Worm (Caenorhabditis elegans) whole organism, young adult: Measurements from ENCODE around the gene cdh-4.
A peak's percentile ranks its signal among the peaks of the same experiment; 100 is the strongest.

ENCODE experiments used
- C06A6.2 ChIP-seq: fragments of 200-800 bp; sonication (Bioruptor generic); conservative IDR thresholded peaks from 2 replicates; pipeline ENCODE4 v1.3.6; 2022; ENCODE audit warnings: missing genetic modification characterization, missing compliant biosample characterization
- F39B2.1 ChIP-seq: fragments of 200-800 bp; sonication (Bioruptor generic); IDR thresholded peaks from 2 replicates; pipeline ENCODE4 v1.3.6; 2022; ENCODE audit warnings: missing genetic modification reagents, missing genetic modification characterization, missing compliant biosample characterization
- F49E8.2 ChIP-seq: sonication (generic microtip); optimal IDR thresholded peaks from 3 replicates; lab custom pipeline; 2017; ENCODE audit warnings: missing genetic modification characterization, mild to moderate bottlenecking, missing compliant biosample characterization, antibody characterized with exemption, moderate library complexity; ENCODE audit not compliant: insufficient read depth
- F55B11.4 ChIP-seq: sonication (generic microtip); optimal IDR thresholded peaks from 2 replicates; lab custom pipeline; 2016; ENCODE audit warnings: missing compliant biosample characterization, missing genetic modification characterization, borderline replicate concordance; ENCODE audit not compliant: insufficient read depth
- T26A5.8 ChIP-seq: sonication (generic microtip); optimal IDR thresholded peaks from 2 replicates; lab custom pipeline; 2016; ENCODE audit warnings: missing genetic modification characterization, missing compliant biosample characterization
- ZK185.1 ChIP-seq: sonication (generic microtip); optimal IDR thresholded peaks from 2 replicates; lab custom pipeline; 2016; ENCODE audit warnings: mild to moderate bottlenecking, missing genetic modification characterization, missing compliant biosample characterization; ENCODE audit not compliant: poor library complexity, severe bottlenecking
- akir-1 ChIP-seq: fragments of 200-800 bp; sonication (Bioruptor generic); optimal IDR thresholded peaks from 2 replicates; lab custom pipeline; 2018; ENCODE audit warnings: mild to moderate bottlenecking, missing genetic modification characterization, moderate library complexity, missing compliant biosample characterization
- aptf-3 ChIP-seq: fragments of 200-800 bp; sonication (Bioruptor generic); IDR thresholded peaks from 2 replicates; pipeline ENCODE4 v1.3.6; 2022; ENCODE audit warnings: missing genetic modification characterization, missing compliant biosample characterization
- atf-7 ChIP-seq: sonication (generic microtip); optimal IDR thresholded peaks from 2 replicates; lab custom pipeline; 2017; ENCODE audit warnings: mild to moderate bottlenecking, missing genetic modification characterization, missing compliant biosample characterization
- athp-1 ChIP-seq: sonication (generic microtip); optimal IDR thresholded peaks from 2 replicates; lab custom pipeline; 2017; ENCODE audit warnings: mild to moderate bottlenecking, missing genetic modification characterization, missing compliant biosample characterization
- attf-5 ChIP-seq: fragments of 200-800 bp; sonication (Bioruptor generic); optimal IDR thresholded peaks from 2 replicates; lab custom pipeline; 2018; ENCODE audit warnings: mild to moderate bottlenecking, missing genetic modification characterization, missing compliant biosample characterization
- cebp-1 ChIP-seq, 2 experiments: fragments of 200-800 bp in 1 of 2; sonication (Bioruptor generic) in 1 of 2; sonication (generic microtip) in 1 of 2; IDR thresholded peaks in 1 of 2; optimal IDR thresholded peaks in 1 of 2; 2 replicates each; pipeline versions ENCODE4 v1.3.6 to Lab custom; 2017 to 2022; ENCODE audit warnings: missing compliant biosample characterization in 2 of 2, missing genetic modification characterization in 2 of 2, mild to moderate bottlenecking in 1 of 2, missing genetic modification reagents in 1 of 2, moderate library complexity in 1 of 2
- ceh-40 ChIP-seq: fragments of 200-800 bp; sonication (Bioruptor generic); IDR thresholded peaks from 2 replicates; pipeline ENCODE4 v1.3.6; 2022; ENCODE audit warnings: missing genetic modification characterization, missing compliant biosample characterization
- die-1 ChIP-seq: sonication (generic microtip); optimal IDR thresholded peaks from 2 replicates; lab custom pipeline; 2016; ENCODE audit warnings: missing genotype, mild to moderate bottlenecking, missing genetic modification characterization, missing compliant biosample characterization
- dpl-1 ChIP-seq: fragments of 150-350 bp; optimal IDR thresholded peaks from 2 replicates; lab custom pipeline; 2014; ENCODE audit warnings: missing biosample characterization, missing genetic modification reagents, missing genetic modification characterization
- ets-4 ChIP-seq: fragments of 200-800 bp; sonication (Bioruptor generic); optimal IDR thresholded peaks from 2 replicates; lab custom pipeline; 2018; ENCODE audit warnings: mild to moderate bottlenecking, missing genetic modification characterization, missing compliant biosample characterization
- hlh-26 ChIP-seq: fragments of 200-800 bp; sonication (Bioruptor generic); conservative IDR thresholded peaks from 2 replicates; pipeline ENCODE4 v1.3.6; 2022; ENCODE audit warnings: missing genetic modification reagents, missing genetic modification characterization, missing compliant biosample characterization
- hrde-1 ChIP-seq: sonication (generic microtip); optimal IDR thresholded peaks from 2 replicates; lab custom pipeline; 2016; ENCODE audit warnings: missing genetic modification characterization, mild to moderate bottlenecking, missing compliant biosample characterization, moderate library complexity, missing genotype, missing genetic modification reagents, borderline replicate concordance
- let-526 ChIP-seq: fragments of 200-800 bp; sonication (Bioruptor generic); IDR thresholded peaks from 2 replicates; pipeline ENCODE4 v1.3.6; 2022; ENCODE audit warnings: missing genetic modification reagents, missing genetic modification characterization, missing compliant biosample characterization
- lin-35 ChIP-seq, 3 experiments: fragments of 150-350 bp in 2 of 3; sonication (generic microtip) in 1 of 3; optimal IDR thresholded peaks; 2 replicates each; lab custom pipeline; 2014 to 2018; ENCODE audit warnings: missing biosample characterization in 3 of 3, missing genetic modification characterization in 3 of 3, missing genetic modification reagents in 3 of 3
- lin-40 ChIP-seq: sonication (generic microtip); optimal IDR thresholded peaks from 2 replicates; lab custom pipeline; 2016; ENCODE audit warnings: missing genetic modification characterization, mild to moderate bottlenecking, missing compliant biosample characterization, missing genotype, missing genetic modification reagents
- lsl-1 ChIP-seq: fragments of 200-800 bp; sonication (Bioruptor generic); optimal IDR thresholded peaks from 2 replicates; lab custom pipeline; 2018; ENCODE audit warnings: mild to moderate bottlenecking, missing genetic modification characterization, moderate library complexity, missing compliant biosample characterization
- madf-6 ChIP-seq: fragments of 200-800 bp; sonication (Bioruptor generic); IDR thresholded peaks from 2 replicates; pipeline ENCODE4 v1.3.6; 2022; ENCODE audit warnings: missing genetic modification reagents, missing genetic modification characterization, missing compliant biosample characterization
- mel-28 ChIP-seq: sonication (generic microtip); optimal IDR thresholded peaks from 2 replicates; lab custom pipeline; 2016; ENCODE audit warnings: borderline replicate concordance, mild to moderate bottlenecking, missing genetic modification characterization, missing compliant biosample characterization
- nfya-2 ChIP-seq: fragments of 200-800 bp; sonication (Bioruptor generic); IDR thresholded peaks from 2 replicates; pipeline ENCODE4 v1.3.6; 2022; ENCODE audit warnings: missing genetic modification reagents, missing genetic modification characterization, missing compliant biosample characterization
- nhr-80 ChIP-seq: sonication (generic microtip); optimal IDR thresholded peaks from 2 replicates; lab custom pipeline; 2016; ENCODE audit warnings: missing genetic modification characterization, missing compliant biosample characterization
- pbrm-1 ChIP-seq: fragments of 200-800 bp; sonication (Bioruptor generic); IDR thresholded peaks from 2 replicates; pipeline ENCODE4 v1.3.6; 2022; ENCODE audit warnings: missing genetic modification reagents, missing genetic modification characterization, missing compliant biosample characterization
- repo-1 ChIP-seq: sonication (generic microtip); optimal IDR thresholded peaks from 2 replicates; lab custom pipeline; 2017; ENCODE audit warnings: mild to moderate bottlenecking, missing genetic modification characterization, missing compliant biosample characterization
- sea-2 ChIP-seq: fragments of 200-800 bp; sonication (Bioruptor generic); IDR thresholded peaks from 2 replicates; pipeline ENCODE4 v1.3.6; 2022; ENCODE audit warnings: missing genetic modification characterization, missing compliant biosample characterization
- snpc-1.3 ChIP-seq: sonication (generic microtip); optimal IDR thresholded peaks from 2 replicates; lab custom pipeline; 2017; ENCODE audit warnings: missing genetic modification characterization, mild to moderate bottlenecking, missing compliant biosample characterization, antibody characterized with exemption, moderate library complexity, missing genotype, missing genetic modification reagents; ENCODE audit not compliant: insufficient read depth
- snpc-4 ChIP-seq, 5 experiments: fragments of 150-350 bp in 1 of 5; sonication (generic microtip) in 4 of 5; optimal IDR thresholded peaks; 2 replicates each; lab custom pipeline; 2014 to 2018; ENCODE audit warnings: missing genetic modification characterization in 5 of 5, missing biosample characterization in 3 of 5, antibody characterized with exemption in 2 of 5, mild to moderate bottlenecking in 2 of 5, missing compliant biosample characterization in 2 of 5, missing genotype in 2 of 5, moderate library complexity in 2 of 5, missing genetic modification reagents in 1 of 5
- tbp1 ChIP-seq: fragments of 200-800 bp; sonication (Bioruptor generic); optimal IDR thresholded peaks from 2 replicates; lab custom pipeline; 2018; ENCODE audit warnings: mild to moderate bottlenecking, missing genetic modification characterization, missing compliant biosample characterization
- tlf-1 ChIP-seq: fragments of 200-800 bp; sonication (Bioruptor generic); optimal IDR thresholded peaks from 2 replicates; lab custom pipeline; 2018; ENCODE audit warnings: mild to moderate bottlenecking, missing genetic modification characterization, missing compliant biosample characterization
- unc-130 ChIP-seq: sonication (generic microtip); optimal IDR thresholded peaks from 2 replicates; lab custom pipeline; 2016; ENCODE audit warnings: missing genetic modification reagents, missing genetic modification characterization, missing compliant biosample characterization
- zfh-2 ChIP-seq: fragments of 200-800 bp; sonication (Bioruptor generic); conservative IDR thresholded peaks from 2 replicates; pipeline ENCODE4 v1.3.6; 2022; ENCODE audit warnings: missing genetic modification reagents, missing genetic modification characterization, missing compliant biosample characterization
- ztf-18 ChIP-seq: sonication (generic microtip); optimal IDR thresholded peaks from 2 replicates; lab custom pipeline; 2016; ENCODE audit warnings: missing genotype, mild to moderate bottlenecking, missing genetic modification characterization, missing compliant biosample characterization
- ztf-26 ChIP-seq: sonication (generic microtip); optimal IDR thresholded peaks from 2 replicates; lab custom pipeline; 2017; ENCODE audit warnings: missing genetic modification characterization, missing compliant biosample characterization
- ztf-28 ChIP-seq: fragments of 200-800 bp; sonication (Bioruptor generic); IDR thresholded peaks from 2 replicates; pipeline ENCODE4 v1.3.6; 2022; ENCODE audit warnings: missing genetic modification reagents, missing genetic modification characterization, missing compliant biosample characterization

cdh-4 gene

DNA sequence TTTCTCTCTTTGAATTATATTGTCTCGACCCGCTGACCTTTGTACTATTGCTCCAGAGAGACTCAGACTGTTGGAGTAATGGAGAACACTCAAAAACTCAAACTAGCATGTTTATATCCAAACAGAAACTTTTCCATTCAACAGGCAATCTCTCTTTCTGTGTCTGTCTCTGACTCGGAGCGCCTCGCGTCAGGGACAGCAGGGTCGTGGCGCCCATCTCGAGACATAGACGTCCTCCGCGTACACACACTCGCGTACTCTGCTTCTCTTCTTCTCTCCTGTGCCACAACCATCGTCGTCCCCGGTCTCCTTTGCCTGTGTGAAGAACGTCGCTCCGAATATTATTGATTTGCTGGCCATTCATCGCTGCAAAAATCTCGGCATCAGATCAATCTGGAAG lies 31.8 kb downstream of the cdh-4 start (continued):
- TF ChIP-seq zfh-2 (GFP tag; lab: Robert Waterston, UW) (peak; percentile 98), ztf-18 (tag; lab: Kevin White, UChicago) (peak; percentile 47), ets-4 (peak; percentile 43), dpl-1 (GFP tag; lab: Kevin White, UChicago) (no peak)
- TF ChIP-seq, all 124 proteins: peak for 28

DNA sequence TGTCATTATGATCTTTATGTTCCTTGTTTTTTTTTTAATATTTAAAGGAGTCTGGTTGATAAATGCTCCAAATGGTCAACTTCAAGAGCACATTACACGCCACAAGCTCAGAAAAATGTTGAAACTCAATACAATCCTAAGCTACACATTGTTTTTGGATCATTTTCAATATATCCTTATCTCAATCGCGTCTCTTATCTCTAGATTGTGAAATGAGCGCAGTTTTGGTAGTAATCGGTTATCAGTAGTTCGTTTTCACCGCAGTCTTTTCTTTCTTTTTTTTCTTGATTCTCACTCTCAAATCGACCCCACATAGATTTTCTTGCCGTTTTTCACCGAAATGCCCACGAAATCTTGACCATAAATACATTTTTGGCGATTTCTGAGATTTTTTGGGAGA lies 32.7 kb downstream of the cdh-4 start:
- TF ChIP-seq die-1 (tag; lab: Kevin White, UChicago) (no peak), sea-2 (GFP tag; lab: Robert Waterston, UW) (no peak), unc-130 (GFP tag; lab: Kevin White, UChicago) (no peak), nhr-80 (tag; lab: Kevin White, UChicago) (peak; percentile 40), madf-6 (GFP tag; lab: Robert Waterston, UW) (0 out of 2 replicates have a peak, but pooled peaks have one; percentile 23), F39B2.1 (GFP tag; lab: Robert Waterston, UW) (no peak), pbrm-1 (GFP tag; lab: Robert Waterston, UW) (no peak)
- TF ChIP-seq, all 124 proteins: peak for 2

DNA sequence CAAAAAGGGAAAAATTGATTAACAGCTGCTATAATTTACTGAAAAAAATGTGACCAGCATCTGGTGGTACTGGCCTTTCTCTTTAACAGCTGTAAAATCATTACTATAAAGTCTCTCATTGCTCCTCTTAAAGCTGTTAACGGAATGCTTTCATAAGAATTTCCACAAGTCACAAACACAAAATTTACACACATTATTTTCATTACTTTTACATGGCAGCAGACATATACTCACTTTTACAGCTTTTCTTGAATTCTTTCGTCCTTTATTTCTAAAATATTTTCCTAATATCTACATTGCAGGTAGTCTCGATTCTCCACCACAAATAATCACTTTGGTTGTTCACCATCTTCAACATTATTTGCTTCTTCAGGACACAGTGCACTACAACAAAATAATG lies 33.2 kb downstream of the cdh-4 start, which contains the start of gene imph-1:
imph-1 (plus strand) TSS at position 301 of the 400 bp plus-strand sequence.
- TF ChIP-seq hlh-26 (GFP tag; lab: Robert Waterston, UW) = no peak
- no peak for TF ChIP-seq atf-7 (tag; lab: Kevin White, UChicago)
- no peak for TF ChIP-seq lsl-1 (GFP tag; lab: Kevin White, UChicago)
- no peak for TF ChIP-seq athp-1 (tag; lab: Kevin White, UChicago)
- no peak for TF ChIP-seq aptf-3
- TF ChIP-seq, all 124 proteins: peak for 0

DNA sequence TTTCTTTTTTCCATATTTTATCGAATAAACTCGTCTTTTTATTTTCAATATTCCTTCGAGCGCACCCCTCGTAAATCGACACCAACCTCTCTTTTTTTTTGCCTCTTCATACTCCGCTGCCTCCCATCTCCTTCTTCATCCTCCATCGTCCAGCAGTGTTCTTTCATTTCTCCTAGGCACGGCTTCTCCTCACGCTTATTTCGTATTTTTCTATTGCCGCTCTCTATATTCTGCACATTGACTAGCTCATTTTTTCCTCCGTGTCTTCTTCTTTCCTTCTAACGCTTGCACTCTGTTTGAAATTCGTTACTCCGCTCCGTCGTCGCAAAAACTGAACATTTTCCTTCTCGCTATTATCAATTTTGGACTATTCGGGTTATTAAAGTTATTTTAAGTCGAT lies 35.2 kb downstream of the cdh-4 start:
- TF ChIP-seq repo-1 (tag; lab: Kevin White, UChicago) = peak; percentile 28
- no peak for TF ChIP-seq atf-7 (tag; lab: Kevin White, UChicago)
- TF ChIP-seq, all 124 proteins: peak for 1

DNA sequence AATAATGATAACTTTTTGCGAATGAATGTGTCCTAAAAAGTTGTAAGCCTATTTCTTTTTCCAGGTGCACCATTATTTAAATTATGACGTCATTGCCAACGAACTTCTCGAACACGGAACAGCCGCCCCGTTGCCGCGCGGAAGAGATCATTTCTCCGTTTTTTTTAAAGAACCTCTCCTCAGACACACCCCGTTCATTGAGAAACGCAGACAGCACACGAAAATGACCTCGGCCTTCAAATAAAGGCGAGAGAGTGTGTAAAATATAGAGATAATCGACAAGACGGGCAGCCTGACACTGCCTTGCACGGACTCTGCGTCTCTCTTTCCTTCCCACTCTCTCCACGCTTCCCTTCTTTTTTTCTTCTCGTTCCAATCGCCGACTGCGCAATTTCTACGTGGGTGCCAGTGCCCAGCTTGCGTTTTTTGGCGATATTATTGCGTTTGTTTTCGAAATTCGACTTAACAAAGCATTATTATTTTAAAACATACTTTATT lies 40.3 kb downstream of the cdh-4 start:
- TF ChIP-seq let-526 (GFP tag; lab: Robert Waterston, UW) (no peak), lin-35 (GFP tag; optimal IDR thresholded peaks at IDR 0.05; lab: Kevin White, UChicago) (peak in 1 of 3 experiments; percentile 36), ztf-26 (tag; lab: Kevin White, UChicago) (peak; percentile 16), unc-130 (GFP tag; lab: Kevin White, UChicago) (peak; percentile 3), akir-1 (GFP tag; lab: Kevin White, UChicago) (no peak), nhr-80 (tag; lab: Kevin White, UChicago) (peak; percentile 70), F55B11.4 (tag; lab: Kevin White, UChicago) (no peak), C06A6.2 (GFP tag; lab: Robert Waterston, UW) (0 out of 2 replicates have a peak, but pooled peaks have one; percentile 49), cebp-1 (GFP tag; IDR thresholded peaks at IDR 0.05; lab: Robert Waterston, UW) (no peak), cebp-1 (tag; optimal IDR thresholded peaks at IDR 0.05; lab: Kevin White, UChicago) (peak; percentile 53), zfh-2 (GFP tag; lab: Robert Waterston, UW) (peak; percentile 87), mel-28 (no peak), snpc-1.3 (tag; lab: Kevin White, UChicago) (no peak), ceh-40 (no peak), lin-40 (tag; lab: Kevin White, UChicago) (peak; percentile 68), snpc-4 (GFP tag; optimal IDR thresholded peaks at IDR 0.05; lab: Kevin White, UChicago) (no peak), snpc-4 (tag; optimal IDR thresholded peaks at IDR 0.05; lab: Kevin White, UChicago) (peak in 2 of 4 experiments; percentile 6 to 10), tbp1 (GFP tag; lab: Kevin White, UChicago) (peak; percentile 17), pbrm-1 (GFP tag; lab: Robert Waterston, UW) (peak; percentile 72), ztf-28 (GFP tag; lab: Robert Waterston, UW) (no peak), atf-7 (tag; lab: Kevin White, UChicago) (peak; percentile 72), tlf-1 (GFP tag; lab: Kevin White, UChicago) (no peak), nfya-2 (GFP tag; lab: Robert Waterston, UW) (no peak), attf-5 (peak; percentile 35), hrde-1 (tag; lab: Kevin White, UChicago) (no peak), ZK185.1 (tag; lab: Kevin White, UChicago) (no peak), F49E8.2 (no peak), T26A5.8 (no peak)
